Worm (Caenorhabditis elegans): ENCODE measurements around the gene fbxb-5.

DNA sequence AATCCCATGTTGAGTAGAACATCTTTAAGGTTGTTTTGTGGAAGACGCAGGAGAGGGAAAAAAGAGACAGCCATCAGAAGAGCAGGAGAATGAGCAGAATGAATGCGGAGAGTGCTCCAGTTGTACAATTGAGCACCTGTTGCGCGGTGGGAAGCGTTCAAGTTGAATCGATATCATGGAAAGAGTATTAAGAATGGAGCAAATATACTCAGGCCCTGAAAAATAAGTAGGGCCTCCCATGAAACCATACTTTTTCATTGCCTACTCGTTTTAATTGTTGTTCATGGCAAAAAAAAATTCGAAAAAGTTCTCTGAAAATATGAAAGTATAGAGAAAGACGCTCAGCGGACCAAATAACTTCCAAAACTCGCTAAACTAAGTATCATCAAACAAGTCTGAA is 3.1 kb downstream of the fbxb-5 start, which contains the start of gene fbxb-48:
- TF ChIP-seq hmbx-1 (tag; optimal IDR thresholded peaks at IDR 0.05) (no peak), ama-1 (optimal IDR thresholded peaks at IDR 0.05) (no peak), tra-4 (tag; optimal IDR thresholded peaks at IDR 0.05) (no peak)

Measured in whole organism, early embryonic.